Worm (Caenorhabditis elegans) whole organism, L2 larva: ENCODE data around the gene vms-1.

Experiments used
- C34F6.9 ChIP-seq: fragments of 150-350 bp; optimal IDR thresholded peaks from 2 replicates; lab custom pipeline; 2014; ENCODE audit warnings: missing biosample characterization, missing genetic modification characterization
- F13H6.1 ChIP-seq: sonication (generic microtip); optimal IDR thresholded peaks from 2 replicates; lab custom pipeline; 2016; ENCODE audit warnings: missing genetic modification characterization, missing compliant biosample characterization
- R02D3.7 ChIP-seq: fragments of 150-350 bp; optimal IDR thresholded peaks from 2 replicates; lab custom pipeline; 2014; ENCODE audit warnings: missing biosample characterization, missing genetic modification characterization
- ZK546.5 ChIP-seq: sonication (generic microtip); optimal IDR thresholded peaks from 2 replicates; lab custom pipeline; 2017; ENCODE audit warnings: missing biosample characterization, missing genetic modification characterization
- alr-1 ChIP-seq: fragments of 150-350 bp; optimal IDR thresholded peaks from 2 replicates; lab custom pipeline; 2014; ENCODE audit warnings: missing biosample characterization, missing genetic modification characterization
- ama-1 ChIP-seq: fragments of 150-350 bp; optimal IDR thresholded peaks from 2 replicates; lab custom pipeline; 2018; ENCODE audit warnings: inconsistent platforms
- blmp-1 ChIP-seq: sonication (generic microtip); optimal IDR thresholded peaks from 2 replicates; lab custom pipeline; 2017; ENCODE audit warnings: missing genetic modification characterization, mild to moderate bottlenecking, missing compliant biosample characterization, antibody characterized with exemption, moderate library complexity; ENCODE audit not compliant: insufficient read depth
- ceh-16 ChIP-seq: fragments of 150-350 bp; optimal IDR thresholded peaks from 2 replicates; lab custom pipeline; 2014; ENCODE audit warnings: missing biosample characterization, missing genetic modification characterization
- ceh-82 ChIP-seq: fragments of 150-350 bp; optimal IDR thresholded peaks from 2 replicates; lab custom pipeline; 2014; ENCODE audit warnings: missing biosample characterization, missing genetic modification characterization
- crh-2 ChIP-seq: sonication (generic microtip); optimal IDR thresholded peaks from 2 replicates; lab custom pipeline; 2017; ENCODE audit warnings: missing biosample characterization, missing genetic modification characterization
- egl-27 ChIP-seq: sonication (generic microtip); optimal IDR thresholded peaks from 3 replicates; lab custom pipeline; 2017; ENCODE audit warnings: missing biosample characterization, missing genetic modification reagents, missing genetic modification characterization
- elt-1 ChIP-seq: fragments of 150-350 bp; optimal IDR thresholded peaks from 2 replicates; lab custom pipeline; 2014; ENCODE audit warnings: missing biosample characterization, missing genetic modification characterization
- fos-1 ChIP-seq: fragments of 150-350 bp; optimal IDR thresholded peaks from 2 replicates; lab custom pipeline; 2014; ENCODE audit warnings: missing biosample characterization, missing genetic modification characterization
- gmeb-1 ChIP-seq: fragments of 150-350 bp; optimal IDR thresholded peaks from 2 replicates; lab custom pipeline; 2014; ENCODE audit warnings: missing biosample characterization, missing genetic modification characterization
- lin-11 ChIP-seq: fragments of 150-350 bp; sonication (generic microtip); optimal IDR thresholded peaks from 2 replicates; lab custom pipeline; 2014; ENCODE audit warnings: missing biosample characterization, missing genetic modification characterization, inconsistent platforms, mixed read lengths
- lin-13 ChIP-seq: fragments of 150-350 bp; optimal IDR thresholded peaks from 2 replicates; lab custom pipeline; 2014; ENCODE audit warnings: missing biosample characterization, missing genetic modification reagents, missing genetic modification characterization
- lin-39 ChIP-seq: fragments of 150-350 bp; optimal IDR thresholded peaks from 2 replicates; lab custom pipeline; 2014; ENCODE audit warnings: missing biosample characterization, missing genetic modification reagents, missing genetic modification characterization
- lsy-2 ChIP-seq, 2 experiments: fragments of 150-350 bp in 1 of 2; sonication (generic microtip) in 1 of 2; optimal IDR thresholded peaks; 2 replicates each; lab custom pipeline; 2014 to 2017; ENCODE audit warnings: missing biosample characterization in 2 of 2, missing genetic modification characterization in 2 of 2
- mab-5 ChIP-seq: fragments of 150-350 bp; optimal IDR thresholded peaks from 2 replicates; lab custom pipeline; 2014; ENCODE audit warnings: missing biosample characterization, missing genetic modification characterization
- mbf-1 ChIP-seq: sonication (generic microtip); optimal IDR thresholded peaks from 2 replicates; lab custom pipeline; 2017; ENCODE audit warnings: missing biosample characterization, missing genetic modification characterization
- mdl-1 ChIP-seq, 2 experiments: fragments of 150-350 bp in 1 of 2; sonication (generic microtip) in 1 of 2; optimal IDR thresholded peaks; 2 replicates each; lab custom pipeline; 2017; ENCODE audit warnings: missing biosample characterization in 2 of 2, missing genetic modification characterization in 2 of 2
- nhr-12 ChIP-seq: fragments of 150-350 bp; optimal IDR thresholded peaks from 2 replicates; lab custom pipeline; 2014; ENCODE audit warnings: missing biosample characterization, missing genetic modification characterization
- nhr-129 ChIP-seq: fragments of 150-350 bp; optimal IDR thresholded peaks from 2 replicates; lab custom pipeline; 2014; ENCODE audit warnings: missing biosample characterization, missing genetic modification characterization
- nhr-21 ChIP-seq: fragments of 150-350 bp; optimal IDR thresholded peaks from 2 replicates; lab custom pipeline; 2014; ENCODE audit warnings: missing biosample characterization, missing genetic modification characterization
- nhr-23 ChIP-seq: fragments of 150-350 bp; optimal IDR thresholded peaks from 2 replicates; lab custom pipeline; 2014; ENCODE audit warnings: missing biosample characterization, missing genetic modification reagents, missing genetic modification characterization
- nhr-237 ChIP-seq: fragments of 150-350 bp; optimal IDR thresholded peaks from 2 replicates; lab custom pipeline; 2014; ENCODE audit warnings: missing biosample characterization, missing genetic modification characterization
- nhr-25 ChIP-seq: fragments of 150-350 bp; sonication (generic microtip); optimal IDR thresholded peaks from 3 replicates; lab custom pipeline; 2014; ENCODE audit warnings: missing biosample characterization, missing genetic modification characterization
- nhr-6 ChIP-seq: fragments of 150-350 bp; optimal IDR thresholded peaks from 2 replicates; lab custom pipeline; 2014; ENCODE audit warnings: missing biosample characterization, missing genetic modification characterization
- nhr-77 ChIP-seq: fragments of 150-350 bp; optimal IDR thresholded peaks from 2 replicates; lab custom pipeline; 2014; ENCODE audit warnings: missing biosample characterization, missing genetic modification characterization
- peb-1 ChIP-seq: fragments of 150-350 bp; optimal IDR thresholded peaks from 2 replicates; lab custom pipeline; 2014; ENCODE audit warnings: missing biosample characterization, missing genetic modification characterization
- sem-4 ChIP-seq: fragments of 150-350 bp; optimal IDR thresholded peaks from 2 replicates; lab custom pipeline; 2014; ENCODE audit warnings: missing biosample characterization, missing genetic modification reagents, missing genetic modification characterization
- skn-1 ChIP-seq: sonication (generic microtip); optimal IDR thresholded peaks from 2 replicates; lab custom pipeline; 2017; ENCODE audit warnings: missing biosample characterization, missing genetic modification characterization
- sma-3 ChIP-seq: sonication (generic microtip); optimal IDR thresholded peaks from 2 replicates; lab custom pipeline; 2016; ENCODE audit warnings: missing genetic modification reagents, missing genetic modification characterization, missing compliant biosample characterization
- sma-9 ChIP-seq, 2 experiments: fragments of 150-350 bp in 1 of 2; sonication (generic microtip) in 1 of 2; optimal IDR thresholded peaks; 2 replicates each; lab custom pipeline; 2014 to 2016; ENCODE audit warnings: missing genetic modification characterization in 2 of 2, mild to moderate bottlenecking in 1 of 2, missing biosample characterization in 1 of 2, missing compliant biosample characterization in 1 of 2, missing genetic modification reagents in 1 of 2, moderate library complexity in 1 of 2
- snpc-4 ChIP-seq: fragments of 150-350 bp; optimal IDR thresholded peaks from 2 replicates; lab custom pipeline; 2014; ENCODE audit warnings: missing biosample characterization, missing genetic modification characterization
- unc-55 ChIP-seq: fragments of 150-350 bp; sonication (generic microtip); optimal IDR thresholded peaks from 3 replicates; lab custom pipeline; 2014; ENCODE audit warnings: missing biosample characterization, missing genetic modification reagents, missing genetic modification characterization
- unc-62 ChIP-seq: fragments of 150-350 bp; optimal IDR thresholded peaks from 2 replicates; lab custom pipeline; 2014; ENCODE audit warnings: missing biosample characterization, missing genetic modification reagents, missing genetic modification characterization
- ztf-11 ChIP-seq: sonication (generic microtip); optimal IDR thresholded peaks from 2 replicates; lab custom pipeline; 2017; ENCODE audit warnings: missing biosample characterization, missing genetic modification characterization
- ztf-4 ChIP-seq: fragments of 150-350 bp; optimal IDR thresholded peaks from 2 replicates; lab custom pipeline; 2014; ENCODE audit warnings: missing biosample characterization, missing genetic modification characterization

Gene vms-1

ce11 chrIII:8126978-8127377 lies 38.6 kb downstream of the vms-1 start:
- TF ChIP-seq nhr-237 (tag; lab: Kevin White, UChicago) (no peak), mbf-1 (tag; lab: Kevin White, UChicago) (no peak), nhr-129 (tag; lab: Kevin White, UChicago) (peak; percentile 51), lsy-2 (tag; optimal IDR thresholded peaks at IDR 0.05; lab: Kevin White, UChicago) (peak; percentile 11 to 22), ztf-4 (tag; lab: Kevin White, UChicago) (no peak), F13H6.1 (peak; percentile 6), peb-1 (tag; lab: Kevin White, UChicago) (no peak), alr-1 (no peak), ztf-11 (tag; lab: Kevin White, UChicago) (no peak), skn-1 (tag; lab: Kevin White, UChicago) (no peak), lin-39 (tag; lab: Kevin White, UChicago) (no peak), unc-55 (GFP tag; lab: Kevin White, UChicago) (peak; percentile 37)

ce11 chrIII:8129195-8129594 lies 40.9 kb downstream of the vms-1 start:
- TF ChIP-seq nhr-25 (tag; lab: Kevin White, UChicago), result peak; percentile 7
- TF ChIP-seq peb-1 (tag; lab: Kevin White, UChicago), result no peak

- no peak for TF ChIP-seq nhr-23 (tag; lab: Kevin White, UChicago)
- TF ChIP-seq ama-1 (lab: Kevin White, UChicago), result peak; percentile 45
- TF ChIP-seq egl-27 (tag; lab: Kevin White, UChicago), result no peak
- peak; percentile 3 for TF ChIP-seq R02D3.7 (tag; lab: Kevin White, UChicago)
- peak; percentile 85 for TF ChIP-seq nhr-25 (tag; lab: Kevin White, UChicago)
- peak; percentile 80 for TF ChIP-seq lin-13 (GFP tag; lab: Kevin White, UChicago)
- TF ChIP-seq nhr-21, result peak; percentile 76
- peak; percentile 63 for TF ChIP-seq ZK546.5 (tag; lab: Kevin White, UChicago)
- TF ChIP-seq nhr-77 (tag; lab: Kevin White, UChicago), result no peak
- peak; percentile 31 to 39 for TF ChIP-seq mdl-1 (tag; optimal IDR thresholded peaks at IDR 0.05; lab: Kevin White, UChicago)
- no peak for TF ChIP-seq nhr-12 (tag; lab: Kevin White, UChicago)
- TF ChIP-seq crh-2 (tag; lab: Kevin White, UChicago), result peak; percentile 88
- peak; percentile 98 for TF ChIP-seq unc-55 (GFP tag; lab: Kevin White, UChicago)
- peak; percentile 49 for TF ChIP-seq ceh-82 (tag; lab: Kevin White, UChicago)
- TF ChIP-seq nhr-6 (tag; lab: Kevin White, UChicago), result no peak
- TF ChIP-seq mab-5 (tag; lab: Kevin White, UChicago), result peak; percentile 28
- TF ChIP-seq sem-4 (tag; lab: Kevin White, UChicago), result peak; percentile 80
- peak; percentile 82 for TF ChIP-seq gmeb-1 (tag; lab: Kevin White, UChicago)
- TF ChIP-seq fos-1 (tag; lab: Kevin White, UChicago), result peak; percentile 61
- TF ChIP-seq skn-1 (tag; lab: Kevin White, UChicago), result no peak
- peak; percentile 71 for TF ChIP-seq F13H6.1
- peak; percentile 86 for TF ChIP-seq nhr-129 (tag; lab: Kevin White, UChicago)
- peak; percentile 96 to 99 for TF ChIP-seq lsy-2 (tag; optimal IDR thresholded peaks at IDR 0.05; lab: Kevin White, UChicago)
- peak; percentile 60 for TF ChIP-seq lin-11
- no peak for TF ChIP-seq mbf-1 (tag; lab: Kevin White, UChicago)
- TF ChIP-seq unc-62 (GFP tag; lab: Kevin White, UChicago), result no peak
- TF ChIP-seq ceh-16 (tag; lab: Kevin White, UChicago), result peak; percentile 19
- peak; percentile 89 for TF ChIP-seq C34F6.9 (tag; lab: Kevin White, UChicago)
- TF ChIP-seq nhr-237 (tag; lab: Kevin White, UChicago), result no peak
- TF ChIP-seq elt-1 (tag; lab: Kevin White, UChicago), result no peak
- peak; percentile 32 for TF ChIP-seq blmp-1 (tag; lab: Kevin White, UChicago)
- peak; percentile 49 for TF ChIP-seq snpc-4 (tag; lab: Kevin White, UChicago)
- peak; percentile 61 for TF ChIP-seq ztf-4 (tag; lab: Kevin White, UChicago)
- peak; percentile 88 for TF ChIP-seq sma-9 (GFP tag; optimal IDR thresholded peaks at IDR 0.05; lab: Kevin White, UChicago)
- TF ChIP-seq sma-9 (tag; optimal IDR thresholded peaks at IDR 0.05; lab: Kevin White, UChicago), result no peak
- peak; percentile 76 for TF ChIP-seq sma-3 (GFP tag; lab: Kevin White, UChicago)
- TF ChIP-seq, all 48 proteins: peak for 25
Observed at ce11 chrIII:8130177-8130902, 42.0 kb downstream of the vms-1 start, which contains the start of the genes rpl-21 and C14B9.10. TSS of gene rpl-21 (minus strand) at chrIII:8130227. TSS of gene C14B9.10 (plus strand) at chrIII:8130852.
